Fruit fly (Drosophila melanogaster): ENCODE results near the gene CG14257.

DNA sequence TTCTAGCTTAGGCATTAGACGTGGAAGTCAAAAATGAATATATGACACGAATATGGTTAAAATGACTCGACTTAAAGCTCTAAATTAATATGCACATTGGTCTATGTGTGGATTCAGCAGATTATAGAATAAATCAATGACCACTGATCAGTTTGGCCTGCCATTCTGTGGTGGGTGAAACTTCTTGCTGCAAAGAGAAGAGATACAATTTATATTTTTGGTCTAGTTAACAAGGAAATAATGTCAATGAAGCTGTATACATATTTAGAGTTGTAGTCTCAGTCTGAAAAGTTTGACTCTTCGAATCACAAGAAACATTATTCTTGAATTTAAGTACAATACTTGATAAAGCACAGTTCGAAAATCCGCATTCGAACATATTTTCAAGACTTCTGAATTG lies 10.5 kb upstream of the CG14257 start, which contains the start of gene CG43935:
- TF ChIP-seq CG12605 (GFP tag; IDR thresholded peaks at IDR 0.05): no peak
- TF ChIP-seq CG8301 (tag; optimal IDR thresholded peaks at IDR 0.05): no peak
- no peak for TF ChIP-seq CG32121 (GFP tag; IDR thresholded peaks at IDR 0.05)
- TF ChIP-seq rn (GFP tag; IDR thresholded peaks at IDR 0.05): no peak
- no peak for TF ChIP-seq CG15710 (tag; optimal IDR thresholded peaks at IDR 0.05)
